Worm (Caenorhabditis elegans): ENCODE data around the gene F23A7.1.
A peak's percentile ranks its signal among the peaks of the same experiment; 100 is the strongest.

The F23A7.1 gene

ce11 chrX:16199200-16199764, 17.9 kb upstream of the F23A7.1 start, which contains the start of gene R11.3:
Gene R11.3 (minus strand): TSS chrX:16199250.
- TF ChIP-seq tlp-1 (tag; optimal IDR thresholded peaks at IDR 0.05) (no peak), fkh-8 (tag; optimal IDR thresholded peaks at IDR 0.05) (no peak), elt-3 (tag; optimal IDR thresholded peaks at IDR 0.05) (no peak), nhr-85 (tag) (no peak), alr-1 (tag; optimal IDR thresholded peaks at IDR 0.05; ENCODE audit: borderline replicate concordance) (no peak), nhr-12 (tag; optimal IDR thresholded peaks at IDR 0.05) (no peak), swsn-7 (tag; optimal IDR thresholded peaks at IDR 0.05) (no peak), ceh-63 (GFP tag; optimal IDR thresholded peaks at IDR 0.05) (no peak)

- TF ChIP-seq fos-1 (tag; optimal IDR thresholded peaks at IDR 0.05) (no peak), elt-2 (tag; optimal IDR thresholded peaks at IDR 0.05) (no peak), rnt-1 (tag; optimal IDR thresholded peaks at IDR 0.05) (no peak), ces-1 (GFP tag; optimal IDR thresholded peaks at IDR 0.05) (no peak), mef-2 (tag; optimal IDR thresholded peaks at IDR 0.05) (no peak), mab-9 (GFP tag; IDR thresholded peaks at IDR 0.05) (peak; percentile 22; the same call in 1 of the 2 replicates), ceh-82 (tag; optimal IDR thresholded peaks at IDR 0.05) (peak; percentile 5 to 45 (median 35)), alr-1 (tag; optimal IDR thresholded peaks at IDR 0.05; ENCODE audit: borderline replicate concordance) (no peak), jun-1 (tag; optimal IDR thresholded peaks at IDR 0.05) (peak; percentile 48), isw-1 (GFP tag; IDR thresholded peaks at IDR 0.05) (peak; percentile 22), aly-2 (tag; optimal IDR thresholded peaks at IDR 0.05) (no peak), vab-15 (tag; optimal IDR thresholded peaks at IDR 0.05) (no peak), lin-15B (tag; optimal IDR thresholded peaks at IDR 0.05) (no peak), fkh-4 (tag; optimal IDR thresholded peaks at IDR 0.05; ENCODE audit: borderline replicate concordance) (no peak), nhr-76 (tag; optimal IDR thresholded peaks at IDR 0.05) (no peak), lin-13 (GFP tag; optimal IDR thresholded peaks at IDR 0.05) (no peak), unc-130 (tag; optimal IDR thresholded peaks at IDR 0.05) (no peak), dsc-1 (tag; optimal IDR thresholded peaks at IDR 0.05) (peak; percentile 68), nhr-19 (GFP tag; conservative IDR thresholded peaks at IDR 0.05) (peak; percentile 24; the same call in 1 of the 2 replicates), pag-3 (tag; optimal IDR thresholded peaks at IDR 0.05; ENCODE audit: borderline replicate concordance, insufficient read depth) (no peak), unc-86 (tag; optimal IDR thresholded peaks at IDR 0.05) (peak; percentile 70), nhr-237 (tag; optimal IDR thresholded peaks at IDR 0.05) (no peak), unc-62 (GFP tag; optimal IDR thresholded peaks at IDR 0.05) (no peak), dpl-1 (GFP tag; optimal IDR thresholded peaks at IDR 0.05) (no peak), snpc-4 (tag; optimal IDR thresholded peaks at IDR 0.05) (no peak), ceh-8 (GFP tag; optimal IDR thresholded peaks at IDR 0.05) (no peak), zip-4 (GFP tag; optimal IDR thresholded peaks at IDR 0.05) (no peak), efl-1 (optimal IDR thresholded peaks at IDR 0.05) (peak in 1 of 2 experiments; percentile 11), efl-1 (GFP tag; optimal IDR thresholded peaks at IDR 0.05 in 1 of 2) (peak in 1 of 2 experiments; percentile 67), nhr-84 (tag; optimal IDR thresholded peaks at IDR 0.05) (no peak), unc-98 (GFP tag; IDR thresholded peaks at IDR 0.05) (no peak), mep-1 (tag; optimal IDR thresholded peaks at IDR 0.05) (peak; percentile 18), aha-1 (tag; optimal IDR thresholded peaks at IDR 0.05) (no peak), hlh-17 (GFP tag; optimal IDR thresholded peaks at IDR 0.05; ENCODE audit: borderline replicate concordance) (no peak), sup-37 (GFP tag; optimal IDR thresholded peaks at IDR 0.05) (no peak), lin-14 (GFP tag; optimal IDR thresholded peaks at IDR 0.05) (peak; percentile 64), C16A3.4 (tag; optimal IDR thresholded peaks at IDR 0.05) (no peak), nhr-85 (tag) (no peak), lin-39 (tag; optimal IDR thresholded peaks at IDR 0.05) (no peak), C34B4.2 (tag; optimal IDR thresholded peaks at IDR 0.05) (no peak), tlp-1 (tag; optimal IDR thresholded peaks at IDR 0.05) (no peak), hpl-2 (GFP tag; optimal IDR thresholded peaks at IDR 0.05) (no peak), pax-3 (tag; optimal IDR thresholded peaks at IDR 0.05) (peak; percentile 8), egl-27 (tag; optimal IDR thresholded peaks at IDR 0.05) (no peak), tbx-2 (tag; optimal IDR thresholded peaks at IDR 0.05) (peak; percentile 51)
Measured at ce11 chrX:16202229-16202628, 15.0 kb upstream of the F23A7.1 start.
